Worm (Caenorhabditis elegans) whole organism, midembryonic: Measurements from ENCODE around the gene Y55D5A.4.

Experiments used
- T22C8.4 ChIP-seq: fragments of 200-800 bp; sonication (Bioruptor generic); IDR thresholded peaks from 2 replicates; pipeline ENCODE4 v1.3.6; 2022; ENCODE audit warnings: missing genetic modification characterization, missing compliant biosample characterization
- cog-1 ChIP-seq: sonication (generic microtip); optimal IDR thresholded peaks from 2 replicates; lab custom pipeline; 2016; ENCODE audit warnings: missing genetic modification characterization, missing compliant biosample characterization
- flt-1 ChIP-seq: fragments of 200-800 bp; sonication (Bioruptor generic); IDR thresholded peaks from 2 replicates; pipeline ENCODE4 v1.3.6; 2022; ENCODE audit warnings: missing genetic modification characterization, missing compliant biosample characterization
- klf-2 ChIP-seq: fragments of 200-800 bp; sonication (Bioruptor generic); conservative IDR thresholded peaks from 2 replicates; pipeline ENCODE4 v1.3.6; 2022; ENCODE audit warnings: missing genetic modification reagents, missing genetic modification characterization, missing compliant biosample characterization
- med-1 ChIP-seq: sonication (generic microtip); optimal IDR thresholded peaks from 2 replicates; lab custom pipeline; 2017; ENCODE audit warnings: missing genetic modification characterization, mild to moderate bottlenecking, missing compliant biosample characterization, antibody characterized with exemption, missing genetic modification reagents; ENCODE audit not compliant: insufficient read depth
- ref-1 ChIP-seq: fragments of 200-800 bp; sonication (Bioruptor generic); conservative IDR thresholded peaks from 2 replicates; pipeline ENCODE4 v1.3.6; 2022; ENCODE audit warnings: missing genetic modification reagents, missing genetic modification characterization, missing compliant biosample characterization
- tab-1 ChIP-seq: fragments of 200-800 bp; sonication (Bioruptor generic); IDR thresholded peaks from 2 replicates; pipeline ENCODE4 v1.3.6; 2022; ENCODE audit warnings: missing genetic modification characterization, missing compliant biosample characterization
- ztf-23 ChIP-seq: fragments of 200-800 bp; sonication (Bioruptor generic); IDR thresholded peaks from 2 replicates; pipeline ENCODE4 v1.3.6; 2022; ENCODE audit warnings: missing genetic modification reagents, missing genetic modification characterization, missing compliant biosample characterization
- ztf-29 ChIP-seq: fragments of 200-800 bp; sonication (Bioruptor generic); IDR thresholded peaks from 2 replicates; pipeline ENCODE4 v1.3.6; 2022; ENCODE audit warnings: missing genetic modification reagents, missing genetic modification characterization, missing compliant biosample characterization

DNA sequence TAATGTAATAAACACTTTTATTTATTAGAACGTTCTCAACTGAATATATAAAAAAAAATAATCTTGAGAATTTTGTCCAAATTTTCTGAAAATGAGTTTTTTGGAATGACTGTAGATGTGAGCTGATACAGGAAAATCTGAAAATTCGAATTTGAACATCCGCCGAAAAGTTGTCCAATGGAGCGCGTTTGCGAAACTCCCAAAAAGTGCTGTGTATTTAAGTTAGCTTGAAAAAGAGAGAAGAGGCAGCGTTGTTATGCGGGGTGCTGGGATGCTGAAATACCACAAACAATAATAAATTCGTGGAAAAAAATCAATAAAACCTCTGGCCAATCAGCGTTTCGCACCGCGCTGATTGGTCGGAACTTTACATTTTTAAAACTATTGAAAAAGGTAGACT lies 19.6 kb downstream of the Y55D5A.4 start:
- TF ChIP-seq T22C8.4 (peak; percentile 22; the same call in 1 of the 2 replicates), med-1 (GFP tag; lab: Kevin White, UChicago) (no peak), klf-2 (GFP tag; lab: Robert Waterston, UW) (no peak), cog-1 (tag; lab: Kevin White, UChicago) (no peak), ztf-29 (no peak), ref-1 (no peak), flt-1 (no peak), tab-1 (GFP tag; lab: Robert Waterston, UW) (no peak), ztf-23 (GFP tag; lab: Robert Waterston, UW) (no peak)
